Fruit fly (Drosophila melanogaster): ENCODE results near the gene CG18599.
A peak's percentile ranks its signal among the peaks of the same experiment; 100 is the strongest.

Gene CG18599

DNA sequence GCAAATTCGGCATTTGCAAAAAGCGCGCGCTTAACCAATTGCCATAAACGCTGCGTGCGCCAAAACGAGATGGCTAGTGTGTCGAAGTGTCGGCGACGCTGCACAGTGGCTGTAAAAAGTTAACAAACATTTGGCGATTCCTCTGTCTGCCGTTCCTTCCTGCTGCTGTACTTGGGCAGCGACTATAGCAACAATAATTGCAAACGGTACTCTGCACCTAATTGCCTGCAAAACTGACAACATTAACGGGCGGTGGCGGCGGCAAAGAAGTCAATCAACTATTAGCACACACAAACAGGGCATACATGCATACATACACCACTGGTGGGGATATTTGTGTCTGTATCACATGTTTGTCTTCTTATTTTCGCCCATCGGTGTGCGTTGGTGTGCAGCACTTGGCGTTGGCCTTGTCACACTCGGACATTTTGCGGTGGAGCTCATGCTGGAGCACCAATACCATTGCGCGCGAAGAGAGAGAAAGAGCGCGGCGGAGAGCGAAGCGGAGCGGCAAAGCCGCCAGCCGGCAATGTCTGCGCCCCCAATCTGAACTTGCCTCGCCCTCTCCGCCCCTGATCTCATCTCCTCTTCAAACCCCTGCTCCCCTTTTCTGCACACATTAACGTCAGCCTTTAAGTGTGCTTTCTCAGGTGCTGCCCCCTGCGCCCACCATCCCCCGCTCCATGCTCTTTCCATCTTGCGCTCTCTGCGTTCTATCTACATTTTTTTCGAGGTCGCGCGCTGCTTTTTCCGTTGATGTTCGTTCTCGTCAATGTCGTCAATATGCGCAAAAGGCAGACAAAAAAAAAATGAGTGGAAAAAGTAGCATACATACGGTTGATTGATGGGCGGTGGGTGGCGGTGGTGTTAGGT lies 23.2 kb upstream of the CG18599 start (continued):
- TF ChIP-seq CG9437 (GFP tag; optimal IDR thresholded peaks at IDR 0.05) (peak; percentile 22), CG2202 (tag; optimal IDR thresholded peaks at IDR 0.05) (no peak), CG1233 (GFP tag; optimal IDR thresholded peaks at IDR 0.05) (no peak), CG7372 (GFP tag; IDR thresholded peaks at IDR 0.05) (no peak), eve (GFP tag; optimal IDR thresholded peaks at IDR 0.05) (no peak), YL-1 (GFP tag; optimal IDR thresholded peaks at IDR 0.05) (peak; percentile 3), CG1529 (GFP tag; optimal IDR thresholded peaks at IDR 0.05) (no peak), Deaf1 (tag; optimal IDR thresholded peaks at IDR 0.05) (peak; percentile 15), CG18764 (GFP tag; optimal IDR thresholded peaks at IDR 0.05) (no peak), gcm2 (GFP tag; optimal IDR thresholded peaks at IDR 0.05) (no peak), CG7786 (GFP tag; optimal IDR thresholded peaks at IDR 0.05) (no peak), cwo (GFP tag; optimal IDR thresholded peaks at IDR 0.05) (peak; percentile 9), CG10274 (GFP tag; optimal IDR thresholded peaks at IDR 0.05) (no peak), org-1 (GFP tag; optimal IDR thresholded peaks at IDR 0.05) (peak; percentile 3), CG12744 (GFP tag; optimal IDR thresholded peaks at IDR 0.05) (no peak), phol (tag; optimal IDR thresholded peaks at IDR 0.05) (no peak), gem (tag; optimal IDR thresholded peaks at IDR 0.05) (no peak), lbe (GFP tag; optimal IDR thresholded peaks at IDR 0.05) (peak; percentile 16), sr (GFP tag; IDR thresholded peaks at IDR 0.05) (no peak; the same call in 2 of the 3 replicates), gsb-n (tag; optimal IDR thresholded peaks at IDR 0.05) (no peak), E2f2 (GFP tag; IDR thresholded peaks at IDR 0.05) (no peak), CG11695 (GFP tag; IDR thresholded peaks at IDR 0.05) (no peak), CG13287 (GFP tag; IDR thresholded peaks at IDR 0.05; ENCODE audit: partially characterized antibody) (0 out of 2 replicates have a peak, but pooled peaks have one; percentile 29), CG30431 (GFP tag; optimal IDR thresholded peaks at IDR 0.05) (no peak), Nf-YA (GFP tag; IDR thresholded peaks at IDR 0.05) (no peak), ssp (GFP tag; IDR thresholded peaks at IDR 0.05) (no peak), cad (GFP tag; optimal IDR thresholded peaks at IDR 0.05) (no peak), tin (GFP tag; optimal IDR thresholded peaks at IDR 0.05) (no peak), Bdp1 (GFP tag; optimal IDR thresholded peaks at IDR 0.05) (no peak), CG6272 (GFP tag; IDR thresholded peaks at IDR 0.05) (no peak), Sry-δ (GFP tag; optimal IDR thresholded peaks at IDR 0.05) (no peak), CG8290 (GFP tag; optimal IDR thresholded peaks at IDR 0.05) (no peak), CG8290 (tag; optimal IDR thresholded peaks at IDR 0.05) (peak; percentile 10 to 69), btn (GFP tag; optimal IDR thresholded peaks at IDR 0.05) (no peak), usp (GFP tag; optimal IDR thresholded peaks at IDR 0.05) (no peak), nerfin-2 (GFP tag; IDR thresholded peaks at IDR 0.05; ENCODE audit: partially characterized antibody) (no peak), sc (optimal IDR thresholded peaks at IDR 0.05) (no peak), sc (GFP tag; optimal IDR thresholded peaks at IDR 0.05) (no peak), nerfin-1 (tag; optimal IDR thresholded peaks at IDR 0.05) (no peak), Lpt (GFP tag; optimal IDR thresholded peaks at IDR 0.05) (no peak), ham (GFP tag; IDR thresholded peaks at IDR 0.05) (no peak), trem (tag; optimal IDR thresholded peaks at IDR 0.05) (no peak), CG8944 (GFP tag; optimal IDR thresholded peaks at IDR 0.05) (no peak), Oaz (GFP tag; IDR thresholded peaks at IDR 0.05) (no peak), BtbVII (GFP tag; optimal IDR thresholded peaks at IDR 0.05) (no peak), fd3F (GFP tag; optimal IDR thresholded peaks at IDR 0.05) (no peak), Med (GFP tag) (peak; percentile 74), crol (GFP tag; IDR thresholded peaks at IDR 0.05) (peak; percentile 100), CG3838 (GFP tag; optimal IDR thresholded peaks at IDR 0.05) (no peak), ase (GFP tag; IDR thresholded peaks at IDR 0.05) (no peak), grn (GFP tag; optimal IDR thresholded peaks at IDR 0.05) (no peak), tgo (GFP tag; IDR thresholded peaks at IDR 0.05) (0 out of 3 replicates have a peak, but pooled peaks have one; percentile 13)

All from whole organism, embryonic.